Fruit fly (Drosophila melanogaster) whole organism, prepupa: ENCODE data around the gene zetaCOP.

ENCODE experiments used
- Blimp-1 ChIP-seq: fragments of 200-800 bp; sonication (Bioruptor generic); optimal IDR thresholded peaks from 3 replicates; lab custom pipeline; 2017; ENCODE audit warnings: missing biosample characterization, missing genetic modification characterization, mild to moderate bottlenecking, moderate library complexity, missing genetic modification reagents
- CG10631 ChIP-seq: fragments of 200-800 bp; sonication (Bioruptor generic); optimal IDR thresholded peaks from 2 replicates; lab custom pipeline; 2016; ENCODE audit warnings: missing biosample characterization, missing genetic modification characterization
- CG10669 ChIP-seq: fragments of 200-800 bp; sonication (Bioruptor generic); optimal IDR thresholded peaks from 3 replicates; lab custom pipeline; 2018; ENCODE audit warnings: missing biosample characterization, mild to moderate bottlenecking, missing genetic modification characterization, moderate library complexity
- CG11294 ChIP-seq: fragments of 200-800 bp; sonication (Bioruptor generic); IDR thresholded peaks from 2 replicates; pipeline ENCODE4 v1.3.6; 2022; ENCODE audit warnings: missing biosample characterization, missing genetic modification characterization
- CG11762 ChIP-seq: fragments of 200-800 bp; sonication (Bioruptor generic); optimal IDR thresholded peaks from 3 replicates; lab custom pipeline; 2016; ENCODE audit warnings: missing biosample characterization, missing genetic modification characterization; ENCODE audit not compliant: insufficient read depth
- CG11902 ChIP-seq: fragments of 200-800 bp; sonication (Bioruptor generic); optimal IDR thresholded peaks from 3 replicates; lab custom pipeline; 2016; ENCODE audit warnings: missing biosample characterization, missing genetic modification characterization
- CG15336 ChIP-seq: fragments of 200-800 bp; sonication (Bioruptor generic); IDR thresholded peaks from 2 replicates; pipeline ENCODE4 v1.3.6; 2022; ENCODE audit warnings: missing biosample characterization, missing genetic modification characterization
- CG1621 ChIP-seq: fragments of 200-800 bp; sonication (Bioruptor generic); optimal IDR thresholded peaks from 3 replicates; lab custom pipeline; 2018; ENCODE audit warnings: missing biosample characterization, mild to moderate bottlenecking, missing genetic modification characterization
- CG16779 ChIP-seq: fragments of 200-800 bp; sonication (Bioruptor generic); optimal IDR thresholded peaks from 3 replicates; lab custom pipeline; 2017; ENCODE audit warnings: missing biosample characterization, mild to moderate bottlenecking, missing genetic modification characterization
- CG32006 ChIP-seq: fragments of 200-800 bp; sonication (Bioruptor generic); optimal IDR thresholded peaks from 3 replicates; lab custom pipeline; 2017; ENCODE audit warnings: missing biosample characterization, mild to moderate bottlenecking, missing genetic modification characterization
- CG3919 ChIP-seq: fragments of 200-800 bp; sonication (Bioruptor generic); optimal IDR thresholded peaks from 3 replicates; lab custom pipeline; 2016; ENCODE audit warnings: missing biosample characterization, missing genetic modification characterization
- CG4318 ChIP-seq: fragments of 200-800 bp; sonication (Bioruptor generic); optimal IDR thresholded peaks from 3 replicates; lab custom pipeline; 2017; ENCODE audit warnings: missing biosample characterization, mild to moderate bottlenecking, missing genetic modification characterization
- CG6163 ChIP-seq: fragments of 200-800 bp; sonication (Bioruptor generic); IDR thresholded peaks from 3 replicates; pipeline ENCODE4 v1.3.6; 2022; ENCODE audit warnings: missing biosample characterization, missing genetic modification characterization
- CG6276 ChIP-seq: fragments of 200-800 bp; sonication (Bioruptor generic); optimal IDR thresholded peaks from 2 replicates; lab custom pipeline; 2017; ENCODE audit warnings: missing biosample characterization, mild to moderate bottlenecking, missing genetic modification characterization
- CG6792 ChIP-seq: fragments of 200-800 bp; sonication (Bioruptor generic); optimal IDR thresholded peaks from 3 replicates; lab custom pipeline; 2016; ENCODE audit warnings: missing biosample characterization, missing genetic modification characterization
- CG6854 ChIP-seq: fragments of 200-800 bp; sonication (Bioruptor generic); optimal IDR thresholded peaks from 2 replicates; lab custom pipeline; 2017; ENCODE audit warnings: missing biosample characterization, mild to moderate bottlenecking, missing genetic modification characterization
- CG8119 ChIP-seq: fragments of 200-800 bp; sonication (Bioruptor generic); IDR thresholded peaks from 3 replicates; pipeline ENCODE4 v1.3.6; 2022; ENCODE audit warnings: missing biosample characterization, missing genetic modification characterization
- CG8319 ChIP-seq: fragments of 200-800 bp; sonication (Bioruptor generic); optimal IDR thresholded peaks from 3 replicates; lab custom pipeline; 2016; ENCODE audit warnings: missing biosample characterization, missing genetic modification characterization
- CG8632 ChIP-seq: fragments of 200-800 bp; sonication (Bioruptor generic); optimal IDR thresholded peaks from 3 replicates; lab custom pipeline; 2016; ENCODE audit warnings: missing biosample characterization, missing genetic modification characterization
- CG9139 ChIP-seq: fragments of 200-800 bp; sonication (Bioruptor generic); optimal IDR thresholded peaks from 3 replicates; lab custom pipeline; 2017; ENCODE audit warnings: missing biosample characterization, mild to moderate bottlenecking, missing genetic modification characterization
- Eip75B ChIP-seq: fragments of 200-800 bp; sonication (Bioruptor generic); optimal IDR thresholded peaks from 3 replicates; lab custom pipeline; 2016; ENCODE audit warnings: missing biosample characterization, missing genetic modification characterization
- Eip78C ChIP-seq: fragments of 200-800 bp; sonication (Bioruptor generic); peaks from one replicate; lab custom pipeline; 2016; ENCODE audit warnings: missing biosample characterization, missing genetic modification characterization
- Ets21C ChIP-seq: fragments of 200-800 bp; sonication (Bioruptor generic); optimal IDR thresholded peaks from 3 replicates; lab custom pipeline; 2016; ENCODE audit warnings: missing biosample characterization, missing genetic modification characterization
- Ets96B ChIP-seq: fragments of 200-800 bp; optimal IDR thresholded peaks from 2 replicates; lab custom pipeline; 2019; ENCODE audit warnings: missing biosample characterization, mild to moderate bottlenecking, missing genetic modification characterization, moderate library complexity
- Hr38 ChIP-seq: sonication (Bioruptor generic); optimal IDR thresholded peaks from 2 replicates; lab custom pipeline; 2016; ENCODE audit warnings: missing biosample characterization, missing genetic modification characterization
- Hr39 ChIP-seq: fragments of 200-800 bp; sonication (Bioruptor generic); optimal IDR thresholded peaks from 2 replicates; lab custom pipeline; 2016; ENCODE audit warnings: missing biosample characterization, missing genetic modification characterization
- Hr4 ChIP-seq: fragments of 200-800 bp; sonication (Bioruptor generic); optimal IDR thresholded peaks from 3 replicates; lab custom pipeline; 2016; ENCODE audit warnings: missing biosample characterization, missing genetic modification characterization
- Lpt ChIP-seq: fragments of 200-800 bp; sonication (Bioruptor generic); optimal IDR thresholded peaks from 3 replicates; lab custom pipeline; 2016; ENCODE audit warnings: missing biosample characterization, missing genetic modification characterization
- Met ChIP-seq: fragments of 200-800 bp; sonication (Bioruptor generic); optimal IDR thresholded peaks from 3 replicates; lab custom pipeline; 2016; ENCODE audit warnings: missing biosample characterization, missing genetic modification characterization
- OdsH ChIP-seq: fragments of 200-800 bp; sonication (Bioruptor generic); optimal IDR thresholded peaks from 3 replicates; lab custom pipeline; 2016; ENCODE audit warnings: missing biosample characterization, missing genetic modification characterization
- Smox ChIP-seq: fragments of 200-800 bp; sonication (Bioruptor generic); optimal IDR thresholded peaks from 3 replicates; lab custom pipeline; 2016; ENCODE audit warnings: missing biosample characterization, missing genetic modification characterization
- Sox102F ChIP-seq: fragments of 200-800 bp; sonication (Bioruptor generic); optimal IDR thresholded peaks from 2 replicates; lab custom pipeline; 2016; ENCODE audit warnings: missing biosample characterization, mild to moderate bottlenecking, missing genetic modification characterization
- achi ChIP-seq: fragments of 200-800 bp; sonication (Bioruptor generic); optimal IDR thresholded peaks from 3 replicates; lab custom pipeline; 2016; ENCODE audit warnings: missing biosample characterization, missing genetic modification characterization
- acj6 ChIP-seq: fragments of 200-800 bp; sonication (Bioruptor generic); optimal IDR thresholded peaks from 3 replicates; lab custom pipeline; 2016; ENCODE audit warnings: missing biosample characterization, missing genetic modification characterization
- cyc ChIP-seq: fragments of 200-800 bp; sonication (Bioruptor generic); optimal IDR thresholded peaks from 3 replicates; lab custom pipeline; 2016; ENCODE audit warnings: missing biosample characterization, missing genetic modification characterization
- dsx ChIP-seq: fragments of 200-800 bp; optimal IDR thresholded peaks from 3 replicates; lab custom pipeline; 2019; ENCODE audit warnings: missing biosample characterization, mild to moderate bottlenecking, missing genetic modification characterization, moderate library complexity; ENCODE audit not compliant: poor library complexity, severe bottlenecking
- eg ChIP-seq: fragments of 200-800 bp; sonication (Bioruptor generic); IDR thresholded peaks from 3 replicates; pipeline ENCODE4 v1.3.6; 2022; ENCODE audit warnings: missing biosample characterization, missing genetic modification characterization
- esn ChIP-seq: fragments of 200-800 bp; sonication (Bioruptor generic); optimal IDR thresholded peaks from 2 replicates; lab custom pipeline; 2016; ENCODE audit warnings: missing biosample characterization, mild to moderate bottlenecking, missing genetic modification characterization, moderate library complexity
- fd85E ChIP-seq: fragments of 200-800 bp; sonication (Bioruptor generic); optimal IDR thresholded peaks from 3 replicates; lab custom pipeline; 2016; ENCODE audit warnings: missing biosample characterization, missing genetic modification characterization
- fkh ChIP-seq: fragments of 200-800 bp; sonication (Bioruptor generic); optimal IDR thresholded peaks from 3 replicates; lab custom pipeline; 2017; ENCODE audit warnings: missing biosample characterization, mild to moderate bottlenecking, missing genetic modification characterization, moderate library complexity
- pdm3 ChIP-seq: fragments of 200-800 bp; sonication (Bioruptor generic); optimal IDR thresholded peaks from 3 replicates; lab custom pipeline; 2016; ENCODE audit warnings: missing biosample characterization, missing genetic modification characterization
- salr ChIP-seq, 2 experiments: fragments of 200-800 bp; sonication (Bioruptor generic); optimal IDR thresholded peaks; 3 replicates each; lab custom pipeline; 2016 to 2018; ENCODE audit warnings: missing biosample characterization in 2 of 2, missing genetic modification characterization in 2 of 2, mild to moderate bottlenecking in 1 of 2
- ss ChIP-seq, 2 experiments: fragments of 200-800 bp; sonication (Bioruptor generic); optimal IDR thresholded peaks; 2 replicates in 1 of 2; 3 replicates in 1 of 2; lab custom pipeline; 2017 to 2018; ENCODE audit warnings: mild to moderate bottlenecking in 2 of 2, missing biosample characterization in 2 of 2, missing genetic modification characterization in 2 of 2, moderate library complexity in 1 of 2
- topi ChIP-seq: fragments of 200-800 bp; sonication (Bioruptor generic); optimal IDR thresholded peaks from 3 replicates; lab custom pipeline; 2016; ENCODE audit warnings: missing biosample characterization, missing genetic modification characterization
- vri ChIP-seq: fragments of 200-800 bp; sonication (Bioruptor generic); optimal IDR thresholded peaks from 3 replicates; lab custom pipeline; 2016; ENCODE audit warnings: missing biosample characterization, mild to moderate bottlenecking, missing genetic modification characterization

Gene zetaCOP

DNA sequence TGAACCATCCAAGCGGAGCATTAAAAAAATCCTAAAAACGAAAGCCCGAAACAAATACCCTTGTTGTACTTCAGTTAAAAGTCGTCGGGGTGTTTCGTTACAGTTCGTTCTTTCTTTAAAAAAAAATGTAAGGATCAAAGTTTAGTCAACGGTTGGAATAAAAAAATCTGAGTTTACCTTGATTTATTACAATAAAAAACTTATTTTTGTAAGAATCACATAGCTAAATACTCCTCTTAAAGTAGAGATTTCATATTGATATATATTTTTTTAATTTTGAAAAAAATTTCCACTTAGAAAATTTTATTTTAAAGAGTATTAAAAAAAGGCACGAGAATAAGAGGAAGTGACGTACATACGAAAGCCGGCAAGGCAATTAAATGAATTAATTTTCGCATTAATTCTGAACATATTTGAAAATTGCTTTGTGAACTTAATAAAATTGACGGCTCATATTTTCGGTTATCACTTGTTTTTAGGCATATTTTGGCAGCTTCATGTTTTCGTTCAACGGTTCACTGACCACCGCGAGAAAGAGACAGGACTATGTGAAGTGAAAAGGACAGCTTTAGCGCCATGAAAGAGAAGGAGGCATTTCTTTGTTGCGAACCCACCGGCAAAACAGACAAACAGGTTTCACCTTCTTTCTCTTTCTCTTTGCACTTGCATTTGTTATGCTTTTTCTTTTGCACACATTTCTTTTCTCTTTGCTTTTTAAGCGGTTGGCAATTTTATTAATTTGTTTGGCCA, 34.5 kb downstream of the zetaCOP start (continued):
- no peak for TF ChIP-seq Hr38 (GFP tag; lab: Kevin White, UChicago)
- TF ChIP-seq OdsH (GFP tag; lab: Kevin White, UChicago): peak; percentile 4
- TF ChIP-seq fkh (GFP tag; lab: Kevin White, UChicago): no peak
- TF ChIP-seq CG16779: no peak
- no peak for TF ChIP-seq Lpt
- TF ChIP-seq ss (GFP tag; optimal IDR thresholded peaks at IDR 0.05; lab: Kevin White, UChicago): no peak
- no peak; the same call in 2 of the 3 replicates for TF ChIP-seq CG8119
- peak; percentile 31 for TF ChIP-seq CG6854
- no peak for TF ChIP-seq Eip75B (GFP tag; lab: Kevin White, UChicago)
- no peak for TF ChIP-seq salr (GFP tag; optimal IDR thresholded peaks at IDR 0.05; lab: Kevin White, UChicago)
- TF ChIP-seq Smox (GFP tag; lab: Kevin White, UChicago): peak; percentile 40
- TF ChIP-seq CG11762: no peak
- no peak for TF ChIP-seq CG15336 (GFP tag; lab: Robert Waterston, UW)
- TF ChIP-seq Ets96B (tag; lab: Kevin White, UChicago): peak; percentile 8
- no peak for TF ChIP-seq CG4318 (GFP tag; lab: Kevin White, UChicago)
- TF ChIP-seq CG6792 (GFP tag; lab: Kevin White, UChicago): peak; percentile 5
- peak; percentile 28 for TF ChIP-seq CG6276 (GFP tag; lab: Kevin White, UChicago)
- peak; percentile 24 for TF ChIP-seq CG3919 (GFP tag; lab: Kevin White, UChicago)
- TF ChIP-seq Hr39 (GFP tag; lab: Kevin White, UChicago): peak; percentile 42
- TF ChIP-seq Blimp-1 (GFP tag; lab: Kevin White, UChicago): peak; percentile 44
- no peak for TF ChIP-seq CG1621
- no peak for TF ChIP-seq CG11294
- TF ChIP-seq pdm3: peak; percentile 14
- TF ChIP-seq vri (GFP tag; lab: Kevin White, UChicago): no peak
- peak; percentile 7 for TF ChIP-seq acj6 (GFP tag; lab: Kevin White, UChicago)
- no peak for TF ChIP-seq fd85E (GFP tag; lab: Kevin White, UChicago)
- no peak for TF ChIP-seq CG10669 (GFP tag; lab: Kevin White, UChicago)
- TF ChIP-seq Ets21C: no peak
- no peak for TF ChIP-seq CG8319
- peak; percentile 19 for TF ChIP-seq CG8632
- TF ChIP-seq dsx: peak; percentile 53
- TF ChIP-seq CG9139 (GFP tag; lab: Kevin White, UChicago): no peak
- TF ChIP-seq eg: peak; percentile 24; the same call in 1 of the 3 replicates
- TF ChIP-seq cyc (GFP tag; lab: Kevin White, UChicago): peak; percentile 12
- TF ChIP-seq CG11902 (GFP tag; lab: Kevin White, UChicago): no peak
- TF ChIP-seq topi: peak; percentile 45
- 0 out of 3 replicates have a peak, but pooled peaks have one; percentile 3 for TF ChIP-seq CG6163
- TF ChIP-seq CG10631 (GFP tag; lab: Kevin White, UChicago): peak; percentile 19

DNA sequence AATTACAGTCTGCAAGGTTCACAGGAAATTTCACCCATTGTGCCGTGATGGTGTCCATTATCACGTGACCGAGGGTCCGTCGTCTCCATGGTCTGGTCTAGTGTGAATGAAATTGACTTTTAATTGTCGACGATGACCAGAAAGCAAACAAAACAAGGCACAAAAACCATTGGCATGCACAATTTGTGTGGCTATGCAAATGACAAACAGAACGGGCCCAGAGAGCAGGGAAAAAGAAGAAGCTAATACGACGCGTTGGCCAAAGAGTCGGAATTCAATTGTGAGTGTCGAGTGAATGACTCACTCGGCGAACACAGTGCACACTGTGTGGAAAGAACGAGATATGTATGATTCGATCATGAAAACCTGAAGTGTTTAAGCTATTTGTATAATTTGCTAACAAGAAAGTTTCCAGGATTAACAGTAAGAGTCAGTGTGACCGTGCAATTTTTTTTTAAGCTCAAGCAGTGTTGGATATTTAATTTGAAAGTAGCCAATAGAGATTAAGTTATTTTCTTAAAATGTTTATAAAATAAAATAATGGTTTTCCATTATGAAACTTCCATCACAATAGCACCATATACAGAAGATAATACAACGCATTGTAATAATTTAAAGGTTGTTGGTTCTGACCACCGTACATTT, 37.7 kb downstream of the zetaCOP start:
- peak in 1 of 2 experiments; percentile 11 for TF ChIP-seq salr (GFP tag; optimal IDR thresholded peaks at IDR 0.05; lab: Kevin White, UChicago)
- TF ChIP-seq topi: peak; percentile 13
- TF ChIP-seq CG8119: no peak
- TF ChIP-seq Sox102F (GFP tag; lab: Kevin White, UChicago): no peak
- peak; percentile 4 for TF ChIP-seq achi (GFP tag; lab: Kevin White, UChicago)
- TF ChIP-seq esn (GFP tag; lab: Kevin White, UChicago): peak; percentile 15
- peak; percentile 52 for TF ChIP-seq Hr4 (GFP tag; lab: Kevin White, UChicago)
- TF ChIP-seq eg: no peak
- TF ChIP-seq CG10631 (GFP tag; lab: Kevin White, UChicago): peak; percentile 13
- peak; percentile 51 for TF ChIP-seq CG32006
- TF ChIP-seq Met (GFP tag; lab: Kevin White, UChicago): peak; percentile 19
- peak; percentile 24; the same call in 1 of the 3 replicates for TF ChIP-seq CG6163
- TF ChIP-seq Eip78C (GFP tag; lab: Kevin White, UChicago): peak; percentile 60
- peak; percentile 25 for TF ChIP-seq OdsH (GFP tag; lab: Kevin White, UChicago)
